Fruit fly (Drosophila melanogaster) whole organism, embryonic: ENCODE results near the gene CG2955.

Experiments
- Antp ChIP-seq: fragments of 200-800 bp; sonication (Bioruptor generic); optimal IDR thresholded peaks from 3 replicates; lab custom pipeline; 2016; ENCODE audit warnings: missing biosample characterization, missing genetic modification characterization
- Atf-2 ChIP-seq: fragments of 200-800 bp; sonication (Bioruptor generic); optimal IDR thresholded peaks from 2 replicates; lab custom pipeline; 2016; ENCODE audit warnings: missing biosample characterization, missing genetic modification characterization
- B-H2 ChIP-seq: fragments of 200-800 bp; sonication (Bioruptor generic); optimal IDR thresholded peaks from 2 replicates; lab custom pipeline; 2018; ENCODE audit warnings: missing biosample characterization, mild to moderate bottlenecking, missing genetic modification characterization
- BEAF-32 ChIP-seq: fragments of 200-800 bp; sonication (Bioruptor generic); optimal IDR thresholded peaks from 3 replicates; lab custom pipeline; 2017; ENCODE audit warnings: missing biosample characterization, missing genetic modification characterization, mild to moderate bottlenecking, moderate library complexity, missing genetic modification reagents
- CG11247 ChIP-seq: fragments of 200-800 bp; sonication (Bioruptor generic); IDR thresholded peaks from 2 replicates; pipeline ENCODE4 v1.3.6; 2022; ENCODE audit warnings: missing biosample characterization, missing genetic modification characterization
- CG11695 ChIP-seq: fragments of 200-800 bp; sonication (Bioruptor generic); IDR thresholded peaks from 3 replicates; pipeline ENCODE4 v1.3.6; 2022; ENCODE audit warnings: missing biosample characterization, missing genetic modification characterization
- CG12219 ChIP-seq: fragments of 200-800 bp; sonication (Bioruptor generic); optimal IDR thresholded peaks from 3 replicates; lab custom pipeline; 2018; ENCODE audit warnings: missing biosample characterization, mild to moderate bottlenecking, missing genetic modification characterization
- CG14860 ChIP-seq: fragments of 200-800 bp; sonication (Bioruptor generic); IDR thresholded peaks from 3 replicates; pipeline ENCODE4 v1.3.6; 2022; ENCODE audit warnings: missing biosample characterization, missing genetic modification characterization; ENCODE audit not compliant: partially characterized antibody
- CG17359 ChIP-seq: fragments of 200-800 bp; sonication (Bioruptor generic); optimal IDR thresholded peaks from 3 replicates; lab custom pipeline; 2018; ENCODE audit warnings: missing biosample characterization, mild to moderate bottlenecking, missing genetic modification characterization, moderate library complexity
- CG18262 ChIP-seq: fragments of 200-800 bp; optimal IDR thresholded peaks from 3 replicates; lab custom pipeline; 2019; ENCODE audit warnings: missing biosample characterization, mild to moderate bottlenecking, missing genetic modification characterization, moderate library complexity
- CG2678 ChIP-seq: fragments of 200-800 bp; sonication (Bioruptor generic); optimal IDR thresholded peaks from 3 replicates; lab custom pipeline; 2019; ENCODE audit warnings: missing biosample characterization, mild to moderate bottlenecking, missing genetic modification characterization, moderate library complexity
- CG31441 ChIP-seq: fragments of 200-800 bp; sonication (Bioruptor generic); IDR thresholded peaks from 2 replicates; pipeline ENCODE4 v1.3.6; 2022; ENCODE audit warnings: missing biosample characterization, missing genetic modification characterization
- CG32772 ChIP-seq: fragments of 200-800 bp; sonication (Bioruptor generic); IDR thresholded peaks from 2 replicates; pipeline ENCODE4 v1.3.6; 2022; ENCODE audit warnings: missing biosample characterization, missing genetic modification characterization
- CG3281 ChIP-seq: fragments of 200-800 bp; sonication (Bioruptor generic); optimal IDR thresholded peaks from 3 replicates; lab custom pipeline; 2017; ENCODE audit warnings: missing biosample characterization, mild to moderate bottlenecking, missing genetic modification characterization
- CG4404 ChIP-seq: fragments of 200-800 bp; sonication (Bioruptor generic); IDR thresholded peaks from 2 replicates; pipeline ENCODE4 v1.3.6; 2022; ENCODE audit warnings: missing biosample characterization, missing genetic modification characterization
- CG7372 ChIP-seq: fragments of 200-800 bp; sonication (Bioruptor generic); IDR thresholded peaks from 2 replicates; pipeline ENCODE4 v1.3.6; 2022; ENCODE audit warnings: missing biosample characterization, missing genetic modification characterization
- CG7786 ChIP-seq: fragments of 200-800 bp; sonication (Bioruptor generic); optimal IDR thresholded peaks from 2 replicates; lab custom pipeline; 2016; ENCODE audit warnings: missing biosample characterization, missing genetic modification characterization
- CG8359 ChIP-seq: fragments of 200-800 bp; sonication (Bioruptor generic); optimal IDR thresholded peaks from 2 replicates; lab custom pipeline; 2017; ENCODE audit warnings: missing biosample characterization, mild to moderate bottlenecking, missing genetic modification characterization, borderline replicate concordance
- D19B ChIP-seq: fragments of 200-800 bp; sonication (Bioruptor generic); optimal IDR thresholded peaks from 2 replicates; lab custom pipeline; 2017; ENCODE audit warnings: missing biosample characterization, mild to moderate bottlenecking, missing genetic modification characterization
- Dek ChIP-seq: fragments of 200-800 bp; sonication (Bioruptor generic); optimal IDR thresholded peaks from 3 replicates; lab custom pipeline; 2019; ENCODE audit warnings: missing biosample characterization, mild to moderate bottlenecking, missing genetic modification characterization, moderate library complexity
- E2f2 ChIP-seq: fragments of 200-800 bp; sonication (Bioruptor generic); IDR thresholded peaks from 2 replicates; pipeline ENCODE4 v1.3.6; 2022; ENCODE audit warnings: missing biosample characterization, missing genetic modification characterization
- Elba2 ChIP-seq: fragments of 200-800 bp; sonication (Bioruptor generic); optimal IDR thresholded peaks from 3 replicates; lab custom pipeline; 2016; ENCODE audit warnings: missing biosample characterization, missing genetic modification characterization
- HHEX ChIP-seq: fragments of 200-800 bp; sonication (Bioruptor generic); optimal IDR thresholded peaks from 3 replicates; lab custom pipeline; 2017; ENCODE audit warnings: missing biosample characterization, mild to moderate bottlenecking, missing genetic modification characterization, missing genetic modification reagents
- HLH3B ChIP-seq: fragments of 200-800 bp; sonication (Bioruptor generic); IDR thresholded peaks from 2 replicates; pipeline ENCODE4 v1.3.6; 2022; ENCODE audit warnings: missing biosample characterization, missing genetic modification characterization
- Hmr ChIP-seq: fragments of 200-800 bp; sonication (Bioruptor generic); optimal IDR thresholded peaks from 3 replicates; lab custom pipeline; 2017; ENCODE audit warnings: mild to moderate bottlenecking, missing biosample characterization, missing genetic modification reagents, missing genetic modification characterization
- Hr51 ChIP-seq, 2 experiments: fragments of 200-800 bp; sonication (Bioruptor generic); optimal IDR thresholded peaks; 2 replicates in 1 of 2; 3 replicates in 1 of 2; lab custom pipeline; 2016 to 2018; ENCODE audit warnings: missing biosample characterization in 2 of 2, missing genetic modification characterization in 2 of 2, mild to moderate bottlenecking in 1 of 2, moderate library complexity in 1 of 2
- Kr ChIP-seq: fragments of 200-800 bp; sonication (Bioruptor generic); optimal IDR thresholded peaks from 2 replicates; lab custom pipeline; 2017; ENCODE audit warnings: missing biosample characterization, mild to moderate bottlenecking, missing genetic modification characterization
- NFAT ChIP-seq: fragments of 200-800 bp; sonication (Bioruptor generic); IDR thresholded peaks from 2 replicates; pipeline ENCODE4 v1.3.6; 2022; ENCODE audit warnings: missing biosample characterization, missing genetic modification characterization
- Rx ChIP-seq: fragments of 200-800 bp; sonication (Bioruptor generic); IDR thresholded peaks from 2 replicates; pipeline ENCODE4 v1.3.6; 2022; ENCODE audit warnings: missing biosample characterization, missing genetic modification characterization
- Stat92E ChIP-seq, 3 experiments: fragments of >200 bp in 2 of 3; fragments of 200-800 bp in 1 of 3; sonication (Bioruptor generic) in 1 of 3; optimal IDR thresholded peaks; 2 replicates each; lab custom pipeline; 2017 to 2019; ENCODE audit warnings: missing biosample characterization in 3 of 3, missing genetic modification characterization in 3 of 3, mild to moderate bottlenecking in 1 of 3, moderate library complexity in 1 of 3
- TFAM ChIP-seq: fragments of 200-800 bp; sonication (Bioruptor generic); optimal IDR thresholded peaks from 2 replicates; lab custom pipeline; 2017; ENCODE audit warnings: missing biosample characterization, missing genetic modification characterization, inconsistent platforms
- YL-1 ChIP-seq: fragments of 200-800 bp; sonication (Bioruptor generic); optimal IDR thresholded peaks from 3 replicates; lab custom pipeline; 2017; ENCODE audit warnings: missing biosample characterization, mild to moderate bottlenecking, missing genetic modification characterization
- abd-A ChIP-seq: fragments of 200-800 bp; sonication (Bioruptor generic); optimal IDR thresholded peaks from 3 replicates; lab custom pipeline; 2019; ENCODE audit warnings: missing biosample characterization, mild to moderate bottlenecking, missing genetic modification characterization, moderate library complexity
- ase ChIP-seq: fragments of 200-800 bp; sonication (Bioruptor generic); IDR thresholded peaks from 3 replicates; pipeline ENCODE4 v1.3.6; 2022; ENCODE audit warnings: missing biosample characterization, missing genetic modification characterization
- bowl ChIP-seq: fragments of 200-800 bp; sonication (Bioruptor generic); IDR thresholded peaks from 2 replicates; pipeline ENCODE4 v1.3.6; 2022; ENCODE audit warnings: missing biosample characterization, missing genetic modification characterization
- ci ChIP-seq: fragments of 200-800 bp; sonication (Bioruptor generic); IDR thresholded peaks from 3 replicates; pipeline ENCODE4 v1.3.6; 2022; ENCODE audit warnings: missing biosample characterization, missing genetic modification characterization
- da ChIP-seq: fragments of 200-800 bp; sonication (Bioruptor generic); optimal IDR thresholded peaks from 2 replicates; lab custom pipeline; 2016; ENCODE audit warnings: missing biosample characterization, missing genetic modification characterization
- dmrt99B ChIP-seq: fragments of 200-800 bp; sonication (Bioruptor generic); optimal IDR thresholded peaks from 2 replicates; lab custom pipeline; 2018; ENCODE audit warnings: missing biosample characterization, mild to moderate bottlenecking, missing genetic modification characterization, moderate library complexity
- grn ChIP-seq: fragments of 200-800 bp; sonication (Bioruptor generic); optimal IDR thresholded peaks from 3 replicates; lab custom pipeline; 2017; ENCODE audit warnings: missing biosample characterization, missing genetic modification characterization
- lab ChIP-seq: fragments of 200-800 bp; sonication (Bioruptor generic); optimal IDR thresholded peaks from 3 replicates; lab custom pipeline; 2017; ENCODE audit warnings: missing biosample characterization, missing genetic modification characterization, mild to moderate bottlenecking, moderate library complexity, missing genetic modification reagents
- mld ChIP-seq: fragments of 200-800 bp; sonication (Bioruptor generic); IDR thresholded peaks from 3 replicates; pipeline ENCODE4 v1.3.6; 2022; ENCODE audit warnings: missing biosample characterization, missing genetic modification characterization; ENCODE audit not compliant: partially characterized antibody
- nerfin-2 ChIP-seq: fragments of 200-800 bp; sonication (Bioruptor generic); IDR thresholded peaks from 2 replicates; pipeline ENCODE4 v1.3.6; 2022; ENCODE audit warnings: missing biosample characterization, missing genetic modification characterization; ENCODE audit not compliant: partially characterized antibody
- onecut ChIP-seq: fragments of 200-800 bp; sonication (Bioruptor generic); IDR thresholded peaks from 2 replicates; pipeline ENCODE4 v1.3.6; 2022; ENCODE audit warnings: missing biosample characterization, missing genetic modification characterization
- pan ChIP-seq, 4 experiments: fragments of >200 bp in 3 of 4; fragments of 200-800 bp in 1 of 4; sonication (Bioruptor generic) in 1 of 4; optimal IDR thresholded peaks in 3 of 4; IDR thresholded peaks in 1 of 4; 2 replicates each; pipeline versions ENCODE4 v1.3.6 to Lab custom; 2017 to 2022; ENCODE audit warnings: missing biosample characterization in 2 of 4, missing genetic modification characterization in 2 of 4, mixed read lengths in 1 of 4
- pum ChIP-seq: fragments of 200-800 bp; sonication (Bioruptor generic); optimal IDR thresholded peaks from 2 replicates; lab custom pipeline; 2016; ENCODE audit warnings: missing biosample characterization, missing genetic modification characterization
- pzg ChIP-seq: fragments of 200-800 bp; sonication (Bioruptor generic); optimal IDR thresholded peaks from 3 replicates; lab custom pipeline; 2018; ENCODE audit warnings: missing biosample characterization, mild to moderate bottlenecking, missing genetic modification characterization, moderate library complexity
- sd ChIP-seq: fragments of 200-800 bp; sonication (Bioruptor generic); optimal IDR thresholded peaks from 3 replicates; lab custom pipeline; 2018; ENCODE audit warnings: missing biosample characterization, mild to moderate bottlenecking, missing genetic modification characterization, moderate library complexity
- tx ChIP-seq: fragments of 200-800 bp; sonication (Bioruptor generic); optimal IDR thresholded peaks from 2 replicates; lab custom pipeline; 2016; ENCODE audit warnings: missing biosample characterization, missing genetic modification characterization
- vnd ChIP-seq: fragments of 200-800 bp; sonication (Bioruptor generic); IDR thresholded peaks from 3 replicates; pipeline ENCODE4 v1.3.6; 2022; ENCODE audit warnings: missing biosample characterization, missing genetic modification characterization; ENCODE audit not compliant: partially characterized antibody
- zen2 ChIP-seq: fragments of 200-800 bp; sonication (Bioruptor generic); IDR thresholded peaks from 3 replicates; pipeline ENCODE4 v1.3.6; 2022; ENCODE audit warnings: missing biosample characterization, missing genetic modification characterization; ENCODE audit not compliant: partially characterized antibody

The CG2955 gene

DNA sequence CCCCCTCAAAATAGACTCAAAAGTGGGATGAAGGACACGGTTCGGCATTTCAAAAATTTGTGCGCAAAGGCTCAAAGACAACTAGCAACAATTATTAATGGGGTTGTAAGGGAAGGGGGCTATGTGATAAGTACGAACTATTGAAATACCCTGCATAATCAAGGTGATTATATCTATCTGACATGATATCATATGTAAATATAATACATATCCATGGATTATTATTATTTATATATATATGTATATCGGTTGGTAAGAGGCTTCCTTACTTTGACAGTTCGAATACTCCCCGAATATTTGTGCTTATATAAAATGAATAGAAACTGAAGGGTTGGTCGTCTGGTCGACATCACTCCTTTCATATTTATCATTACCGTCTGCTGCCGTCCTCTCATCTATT, 15.1 kb upstream of the CG2955 start (continued):
- TF ChIP-seq CG17359 (tag; lab: Kevin White, UChicago) (peak; percentile 20), Kr (GFP tag; lab: Kevin White, UChicago) (no peak), CG4404 (GFP tag; lab: Robert Waterston, UW) (no peak), D19B (GFP tag; lab: Kevin White, UChicago) (peak; percentile 78), Stat92E (GFP tag; optimal IDR thresholded peaks at IDR 0.05; lab: Kevin White, UChicago) (no peak), B-H2 (GFP tag; lab: Kevin White, UChicago) (no peak), vnd (no peak), mld (GFP tag; lab: Robert Waterston, UW) (no peak), bowl (no peak), zen2 (no peak), CG2678 (tag; lab: Kevin White, UChicago) (peak; percentile 44), CG31441 (GFP tag; lab: Robert Waterston, UW) (0 out of 2 replicates have a peak, but pooled peaks have one; percentile 31), TFAM (no peak), onecut (GFP tag; lab: Robert Waterston, UW) (no peak), Dek (no peak), pzg (GFP tag; lab: Kevin White, UChicago) (no peak), lab (GFP tag; lab: Kevin White, UChicago) (peak; percentile 42), Atf-2 (GFP tag; lab: Kevin White, UChicago) (no peak), CG18262 (tag; lab: Kevin White, UChicago) (peak; percentile 41), YL-1 (no peak), Hmr (peak; percentile 3), da (GFP tag; lab: Kevin White, UChicago) (no peak), grn (no peak), CG12219 (GFP tag; lab: Kevin White, UChicago) (no peak), pan (optimal IDR thresholded peaks at IDR 0.05; lab: Kevin White, UChicago) (no peak), pan (GFP tag; optimal IDR thresholded peaks at IDR 0.05 in 1 of 2, IDR thresholded peaks at IDR 0.05 in 1 of 2) (peak in 1 of 2 experiments; percentile 45), NFAT (GFP tag; lab: Robert Waterston, UW) (no peak), sd (tag; lab: Kevin White, UChicago) (no peak), CG3281 (GFP tag; lab: Kevin White, UChicago) (no peak), Rx (GFP tag; lab: Robert Waterston, UW) (no peak), HHEX (GFP tag; lab: Kevin White, UChicago) (peak; percentile 3), ci (no peak), CG14860 (GFP tag; lab: Robert Waterston, UW) (no peak), CG11247 (GFP tag; lab: Robert Waterston, UW) (no peak), CG7786 (GFP tag; lab: Kevin White, UChicago) (no peak), CG11695 (GFP tag; lab: Robert Waterston, UW) (0 out of 3 replicates have a peak, but pooled peaks have one; percentile 14), CG7372 (no peak), nerfin-2 (GFP tag; lab: Robert Waterston, UW) (no peak), ase (GFP tag; lab: Robert Waterston, UW) (no peak), BEAF-32 (GFP tag; lab: Kevin White, UChicago) (no peak), Hr51 (GFP tag; optimal IDR thresholded peaks at IDR 0.05; lab: Kevin White, UChicago) (peak in 1 of 2 experiments; percentile 9), pum (no peak), CG8359 (GFP tag; lab: Kevin White, UChicago) (no peak), Antp (GFP tag; lab: Kevin White, UChicago) (no peak), dmrt99B (tag; lab: Kevin White, UChicago) (peak; percentile 43), Elba2 (GFP tag; lab: Kevin White, UChicago) (no peak), E2f2 (GFP tag; lab: Robert Waterston, UW) (no peak), abd-A (tag; lab: Kevin White, UChicago) (no peak), tx (GFP tag; lab: Kevin White, UChicago) (no peak), CG32772 (GFP tag; lab: Robert Waterston, UW) (no peak), HLH3B (no peak)
